Fruit fly (Drosophila melanogaster) Kc167 (cell line): ENCODE data around the gene Ktl.

Experiments
- h ChIP-seq: fragments of >200 bp; optimal IDR thresholded peaks from 3 replicates; lab custom pipeline; 2018; ENCODE audit warnings: missing external identifiers
- ttk ChIP-seq: sonication (Bioruptor generic); optimal IDR thresholded peaks from 2 replicates; lab custom pipeline; 2017; ENCODE audit warnings: missing external identifiers

- TF ChIP-seq ttk (lab: Kevin White, UChicago) (no peak), h (lab: Kevin White, UChicago) (no peak)
Measured at dm6 chr3R:20850395-20851039, 46.6 kb downstream of the Ktl start, which contains the start of gene RpS30.
